Worm (Caenorhabditis elegans): Measurements from ENCODE around the gene Y43D4A.1.
"Not testable (repeated sequence)": the region's sequence is repeated elsewhere in the genome, so short reads cannot be mapped to it uniquely, and the experiment has no call there.

DNA sequence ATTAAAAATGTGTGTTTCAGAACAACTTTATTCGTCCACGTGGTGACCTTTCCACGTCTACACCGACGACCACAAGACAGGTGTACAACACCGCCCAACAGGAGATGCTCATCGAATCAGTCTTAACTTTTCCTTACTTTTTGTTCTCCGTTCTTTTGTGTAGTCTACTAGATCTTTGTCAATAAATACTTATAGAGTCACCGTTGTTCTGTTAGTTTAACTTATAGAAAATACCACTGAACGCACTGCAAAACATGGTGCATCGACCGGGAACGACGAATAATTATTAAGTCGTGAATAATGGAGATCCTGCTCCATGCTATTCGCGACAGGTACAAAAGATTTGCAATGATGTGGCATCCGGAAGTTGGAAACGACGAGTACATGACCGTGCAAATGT is 21.0 kb upstream of the Y43D4A.1 start, which contains the start of gene Y51H4A.23:
- TF ChIP-seq lin-13 (GFP tag; optimal IDR thresholded peaks at IDR 0.05); nhr-237 (tag; optimal IDR thresholded peaks at IDR 0.05); nhr-11 (tag; optimal IDR thresholded peaks at IDR 0.05); R02D3.7 (tag; optimal IDR thresholded peaks at IDR 0.05); blmp-1 (tag; optimal IDR thresholded peaks at IDR 0.05; ENCODE audit: insufficient read depth); nhr-23 (tag; optimal IDR thresholded peaks at IDR 0.05); sma-9 (GFP tag; optimal IDR thresholded peaks at IDR 0.05); sma-9 (tag; optimal IDR thresholded peaks at IDR 0.05); elt-3 (tag; optimal IDR thresholded peaks at IDR 0.05): not testable (repeated sequence)
